Worm (Caenorhabditis elegans) whole organism, early embryonic: ENCODE results near the gene lsy-27.

ENCODE experiments used
- aly-1 ChIP-seq: sonication (generic microtip); optimal IDR thresholded peaks from 2 replicates; lab custom pipeline; 2016; ENCODE audit warnings: missing genetic modification characterization, missing compliant biosample characterization
- ama-1 ChIP-seq: fragments of 150-350 bp; optimal IDR thresholded peaks from 2 replicates; lab custom pipeline; 2014
- ceh-13 ChIP-seq: fragments of 200-800 bp; sonication (Bioruptor generic); optimal IDR thresholded peaks from 2 replicates; lab custom pipeline; 2018; ENCODE audit warnings: mild to moderate bottlenecking, missing genetic modification characterization, missing compliant biosample characterization
- ceh-36 ChIP-seq: sonication (generic microtip); optimal IDR thresholded peaks from 2 replicates; lab custom pipeline; 2016; ENCODE audit warnings: missing genetic modification characterization, inconsistent platforms, missing compliant biosample characterization
- flt-1 ChIP-seq: fragments of 200-800 bp; sonication (Bioruptor generic); IDR thresholded peaks from 2 replicates; pipeline ENCODE4 v1.3.6; 2022; ENCODE audit warnings: missing genetic modification characterization, missing compliant biosample characterization
- hmbx-1 ChIP-seq: sonication (generic microtip); optimal IDR thresholded peaks from 2 replicates; lab custom pipeline; 2016; ENCODE audit warnings: mild to moderate bottlenecking, missing genetic modification characterization, missing compliant biosample characterization
- hmg-4 ChIP-seq: fragments of 200-800 bp; sonication (Bioruptor generic); optimal IDR thresholded peaks from 2 replicates; lab custom pipeline; 2018; ENCODE audit warnings: mild to moderate bottlenecking, missing genetic modification characterization, missing compliant biosample characterization
- hnd-1 ChIP-seq: sonication (generic microtip); optimal IDR thresholded peaks from 2 replicates; lab custom pipeline; 2016; ENCODE audit warnings: missing genetic modification characterization, missing compliant biosample characterization
- pes-1 ChIP-seq: fragments of 200-800 bp; sonication (Bioruptor generic); IDR thresholded peaks from 2 replicates; pipeline ENCODE4 v1.3.6; 2022; ENCODE audit warnings: missing genetic modification reagents, missing genetic modification characterization, missing compliant biosample characterization
- sea-1 ChIP-seq: fragments of 200-800 bp; sonication (Bioruptor generic); conservative IDR thresholded peaks from 2 replicates; pipeline ENCODE4 v1.3.6; 2022; ENCODE audit warnings: missing genetic modification characterization, missing compliant biosample characterization
- tbx-11 ChIP-seq: fragments of 200-800 bp; sonication (Bioruptor generic); IDR thresholded peaks from 2 replicates; pipeline ENCODE4 v1.3.6; 2022; ENCODE audit warnings: missing genetic modification characterization, missing compliant biosample characterization
- tbx-37 ChIP-seq: fragments of 200-800 bp; sonication (Bioruptor generic); conservative IDR thresholded peaks from 2 replicates; pipeline ENCODE4 v1.3.6; 2022; ENCODE audit warnings: missing genetic modification reagents, missing genetic modification characterization, missing compliant biosample characterization
- tra-4 ChIP-seq: sonication (generic microtip); optimal IDR thresholded peaks from 2 replicates; lab custom pipeline; 2017; ENCODE audit warnings: missing genetic modification characterization, missing compliant biosample characterization

- TF ChIP-seq flt-1, result no peak
- TF ChIP-seq tbx-11 (GFP tag; lab: Robert Waterston, UW), result no peak
- TF ChIP-seq hnd-1, result no peak
- TF ChIP-seq tra-4 (tag; lab: Kevin White, UChicago), result no peak
- TF ChIP-seq tbx-37 (GFP tag; lab: Robert Waterston, UW), result no peak
- TF ChIP-seq aly-1 (tag; lab: Kevin White, UChicago), result no peak
- TF ChIP-seq pes-1, result no peak
- TF ChIP-seq ama-1 (lab: Kevin White, UChicago), result no peak
- no peak for TF ChIP-seq sea-1 (GFP tag; lab: Robert Waterston, UW)
- no peak for TF ChIP-seq hmbx-1
- TF ChIP-seq hmg-4, result no peak
- TF ChIP-seq ceh-13 (GFP tag; lab: Kevin White, UChicago), result no peak
- TF ChIP-seq ceh-36, result no peak
These were observed 45.4 kb upstream of the lsy-27 start, which contains the start of gene srh-120 for ce11 chrV:17395374-17395773.
